Worm (Caenorhabditis elegans): ENCODE measurements around the gene C05D11.8.

Gene C05D11.8

ce11 chrIII:6373850-6374474 is 53.1 kb downstream of the C05D11.8 start (continued):
- TF ChIP-seq ceh-20 (GFP tag; IDR thresholded peaks at IDR 0.05) (0 out of 2 replicates have a peak, but pooled peaks have one; percentile 24), lin-38 (GFP tag; IDR thresholded peaks at IDR 0.05) (peak; percentile 71), mes-2 (tag; optimal IDR thresholded peaks at IDR 0.05; ENCODE audit: poor library complexity, severe bottlenecking) (peak; percentile 28), Y105C5A.15 (GFP tag; IDR thresholded peaks at IDR 0.05) (peak; percentile 61; the same call in 1 of the 2 replicates), php-3 (GFP tag; IDR thresholded peaks at IDR 0.05) (peak; percentile 46; the same call in 1 of the 2 replicates), dmd-8 (GFP tag; IDR thresholded peaks at IDR 0.05) (0 out of 2 replicates have a peak, but pooled peaks have one; percentile 6), ceh-62 (tag; optimal IDR thresholded peaks at IDR 0.05) (no peak), Y75B8A.6 (GFP tag; IDR thresholded peaks at IDR 0.05) (0 out of 2 replicates have a peak, but pooled peaks have one; percentile 6), aha-1 (tag) (peak; percentile 5), hif-1 (tag; optimal IDR thresholded peaks at IDR 0.05) (no peak), pha-4 (GFP tag; IDR thresholded peaks at IDR 0.05) (peak; percentile 48; the same call in 1 of the 2 replicates), pha-4 (tag; optimal IDR thresholded peaks at IDR 0.05) (no peak), hlh-11 (tag; optimal IDR thresholded peaks at IDR 0.05) (no peak), hlh-30 (tag; optimal IDR thresholded peaks at IDR 0.05; ENCODE audit: insufficient read depth) (no peak), mxl-2 (GFP tag; conservative IDR thresholded peaks at IDR 0.05) (no peak), daf-16 (GFP tag; optimal IDR thresholded peaks at IDR 0.05) (no peak), daf-16 (tag; optimal IDR thresholded peaks at IDR 0.05) (peak; percentile 16), mdt-29 (GFP tag; IDR thresholded peaks at IDR 0.05) (peak; percentile 44; the same call in 1 of the 2 replicates), unc-130 (GFP tag; optimal IDR thresholded peaks at IDR 0.05) (peak; percentile 61), nhr-111 (GFP tag; optimal IDR thresholded peaks at IDR 0.05) (peak; percentile 7), vab-7 (GFP tag; IDR thresholded peaks at IDR 0.05) (0 out of 2 replicates have a peak, but pooled peaks have one; percentile 12), lsy-2 (tag; optimal IDR thresholded peaks at IDR 0.05) (peak in 1 of 2 experiments; percentile 7), T26A8.4 (GFP tag; IDR thresholded peaks at IDR 0.05) (peak; percentile 48; the same call in 1 of the 2 replicates), daf-8 (GFP tag; IDR thresholded peaks at IDR 0.05) (no peak), snpc-1.2 (GFP tag; IDR thresholded peaks at IDR 0.05) (peak; percentile 36), fos-1 (tag; optimal IDR thresholded peaks at IDR 0.05) (peak; percentile 21)

Data from whole organism, L4 larva.